Fruit fly (Drosophila melanogaster): ENCODE measurements around the gene Svip.

The Svip gene

DNA sequence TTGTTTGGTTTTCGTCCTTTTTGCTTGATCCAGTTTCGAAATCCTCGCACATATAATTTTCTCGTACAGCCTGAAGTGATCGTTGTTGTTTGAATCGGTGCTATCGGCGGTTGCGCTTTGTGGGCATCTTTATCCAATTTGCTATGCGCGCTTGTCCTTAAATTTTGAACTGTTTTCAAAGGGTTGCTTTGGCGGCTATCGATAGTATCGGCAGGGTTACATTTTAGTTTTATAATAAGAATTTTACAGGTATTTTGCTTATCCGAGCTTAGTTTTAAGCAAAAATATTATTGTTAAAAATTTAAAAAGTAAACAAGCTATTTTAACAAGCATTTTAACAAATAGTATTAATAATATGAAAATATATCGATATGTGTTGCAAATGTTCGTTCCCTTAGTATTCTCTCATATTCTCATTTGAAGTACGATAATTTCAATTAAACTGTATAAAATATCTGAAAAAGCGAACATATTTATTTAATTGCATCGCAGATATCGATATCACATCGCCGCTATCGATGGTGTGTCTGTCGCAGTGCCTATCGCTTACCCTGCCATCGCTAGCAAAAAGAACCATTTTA is 8.1 kb downstream of the Svip start, which contains the start of the genes Klp67A and CG4452 (continued):
- TF ChIP-seq Dp (GFP tag; optimal IDR thresholded peaks at IDR 0.05) (peak; percentile 72), tna (GFP tag; IDR thresholded peaks at IDR 0.05; ENCODE audit: partially characterized antibody) (peak; percentile 71; the same call in 1 of the 2 replicates), hb (GFP tag; IDR thresholded peaks at IDR 0.05; ENCODE audit: partially characterized antibody) (peak; percentile 92; the same call in 2 of the 3 replicates), chm (GFP tag; IDR thresholded peaks at IDR 0.05) (no peak), CTCF (GFP tag; optimal IDR thresholded peaks at IDR 0.05) (no peak), Dip2 (GFP tag; IDR thresholded peaks at IDR 0.05) (no peak), aop (GFP tag; IDR thresholded peaks at IDR 0.05) (no peak), Ssrp (tag; optimal IDR thresholded peaks at IDR 0.05) (peak; percentile 32), D (optimal IDR thresholded peaks at IDR 0.05) (no peak), D (GFP tag; optimal IDR thresholded peaks at IDR 0.05) (no peak), CG14667 (GFP tag; IDR thresholded peaks at IDR 0.05) (0 out of 2 replicates have a peak, but pooled peaks have one; percentile 16), Dfd (GFP tag; optimal IDR thresholded peaks at IDR 0.05) (no peak), Rx (GFP tag; IDR thresholded peaks at IDR 0.05) (no peak), klu (GFP tag; IDR thresholded peaks at IDR 0.05) (no peak), her (GFP tag; optimal IDR thresholded peaks at IDR 0.05) (no peak), CG17568 (GFP tag; optimal IDR thresholded peaks at IDR 0.05) (no peak), da (GFP tag; optimal IDR thresholded peaks at IDR 0.05) (no peak), en (GFP tag; optimal IDR thresholded peaks at IDR 0.05) (no peak), cato (GFP tag; optimal IDR thresholded peaks at IDR 0.05; ENCODE audit: borderline replicate concordance) (peak; percentile 36), Usf (GFP tag; optimal IDR thresholded peaks at IDR 0.05) (no peak), MBD-R2 (GFP tag; IDR thresholded peaks at IDR 0.05) (0 out of 2 replicates have a peak, but pooled peaks have one; percentile 37), Camta (GFP tag; optimal IDR thresholded peaks at IDR 0.05) (no peak), CG4730 (GFP tag; IDR thresholded peaks at IDR 0.05) (no peak), Hr51 (GFP tag; optimal IDR thresholded peaks at IDR 0.05) (peak in 1 of 2 experiments; percentile 37), Ada2b (GFP tag; IDR thresholded peaks at IDR 0.05) (no peak), Lpt (GFP tag; optimal IDR thresholded peaks at IDR 0.05) (no peak), CG16863 (GFP tag; optimal IDR thresholded peaks at IDR 0.05) (no peak), CG10321 (GFP tag; IDR thresholded peaks at IDR 0.05) (no peak), zfh1 (GFP tag; IDR thresholded peaks at IDR 0.05) (0 out of 3 replicates have a peak, but pooled peaks have one; percentile 18), CG8944 (GFP tag; optimal IDR thresholded peaks at IDR 0.05) (no peak), croc (GFP tag; conservative IDR thresholded peaks at IDR 0.05) (no peak), CG9932 (GFP tag; IDR thresholded peaks at IDR 0.05) (peak; percentile 60), H15 (GFP tag; IDR thresholded peaks at IDR 0.05) (no peak), gcm (GFP tag; optimal IDR thresholded peaks at IDR 0.05) (no peak), CG13775 (GFP tag; optimal IDR thresholded peaks at IDR 0.05) (peak; percentile 73), CG10462 (GFP tag; optimal IDR thresholded peaks at IDR 0.05) (no peak), tin (GFP tag; optimal IDR thresholded peaks at IDR 0.05) (peak; percentile 55), Neu2 (GFP tag; optimal IDR thresholded peaks at IDR 0.05; ENCODE audit: borderline replicate concordance) (no peak), CG8478 (optimal IDR thresholded peaks at IDR 0.05) (no peak), pita (GFP tag; optimal IDR thresholded peaks at IDR 0.05) (no peak), B-H2 (GFP tag; optimal IDR thresholded peaks at IDR 0.05) (peak; percentile 27), CkIIα-i1 (GFP tag; IDR thresholded peaks at IDR 0.05) (no peak), CG7786 (GFP tag; optimal IDR thresholded peaks at IDR 0.05) (no peak), HmgD (GFP tag; optimal IDR thresholded peaks at IDR 0.05) (no peak), ci (GFP tag; IDR thresholded peaks at IDR 0.05) (peak; percentile 44; the same call in 1 of the 3 replicates), cg (GFP tag; optimal IDR thresholded peaks at IDR 0.05) (no peak), yki (optimal IDR thresholded peaks at IDR 0.05) (no peak), ash1 (GFP tag; optimal IDR thresholded peaks at IDR 0.05) (no peak), gem (tag; optimal IDR thresholded peaks at IDR 0.05) (no peak), sim (GFP tag; IDR thresholded peaks at IDR 0.05) (no peak), Poxn (GFP tag; IDR thresholded peaks at IDR 0.05) (no peak), Side (GFP tag; optimal IDR thresholded peaks at IDR 0.05) (no peak), bcd (GFP tag; optimal IDR thresholded peaks at IDR 0.05) (no peak)
